Fruit fly (Drosophila melanogaster) whole organism, wandering third instar larva: ENCODE measurements around the gene dos.

Experiments used
- Abd-B ChIP-seq: fragments of >200 bp; optimal IDR thresholded peaks from 2 replicates; lab custom pipeline; 2017; ENCODE audit warnings: missing biosample characterization, missing genetic modification characterization
- CG32264 ChIP-seq: fragments of 200-800 bp; sonication (Bioruptor generic); optimal IDR thresholded peaks from 2 replicates; lab custom pipeline; 2016; ENCODE audit warnings: missing biosample characterization, missing genetic modification characterization
- CG9705 ChIP-seq: fragments of 200-800 bp; sonication (Bioruptor generic); optimal IDR thresholded peaks from 2 replicates; lab custom pipeline; 2018; ENCODE audit warnings: missing biosample characterization, mild to moderate bottlenecking, missing genetic modification characterization
- CrebA ChIP-seq: fragments of 200-800 bp; sonication (Bioruptor generic); optimal IDR thresholded peaks from 2 replicates; lab custom pipeline; 2016; ENCODE audit warnings: missing biosample characterization, mild to moderate bottlenecking, missing genetic modification characterization, borderline replicate concordance
- Dfd ChIP-seq: fragments of >200 bp; optimal IDR thresholded peaks from 2 replicates; lab custom pipeline; 2017; ENCODE audit warnings: missing biosample characterization, missing genetic modification characterization
- GATAd ChIP-seq: sonication (Bioruptor generic); optimal IDR thresholded peaks from 2 replicates; lab custom pipeline; 2016; ENCODE audit warnings: missing biosample characterization, missing genetic modification characterization
- HLH106 ChIP-seq: fragments of 200-800 bp; optimal IDR thresholded peaks from 3 replicates; lab custom pipeline; 2019; ENCODE audit warnings: missing biosample characterization, mild to moderate bottlenecking, missing genetic modification characterization, moderate library complexity
- Hr78 ChIP-seq: fragments of >200 bp; optimal IDR thresholded peaks from 2 replicates; lab custom pipeline; 2017; ENCODE audit warnings: missing biosample characterization, missing genetic modification characterization
- Hr83 ChIP-seq: fragments of 200-300 bp; sonication (Bioruptor generic); optimal IDR thresholded peaks from 2 replicates; lab custom pipeline; 2016; ENCODE audit warnings: missing biosample characterization, mild to moderate bottlenecking, missing genetic modification characterization, moderate library complexity; ENCODE audit not compliant: poor library complexity, severe bottlenecking
- Mio ChIP-seq: sonication (Bioruptor generic); optimal IDR thresholded peaks from 2 replicates; lab custom pipeline; 2016; ENCODE audit warnings: missing biosample characterization, missing genetic modification characterization
- N ChIP-seq: fragments of >200 bp; optimal IDR thresholded peaks from 2 replicates; lab custom pipeline; 2018; ENCODE audit warnings: missing biosample characterization, missing external identifiers, missing genetic modification characterization
- OdsH ChIP-seq: fragments of 200-800 bp; sonication (Bioruptor generic); optimal IDR thresholded peaks from 2 replicates; lab custom pipeline; 2016; ENCODE audit warnings: missing biosample characterization, mild to moderate bottlenecking, missing genetic modification characterization
- Rel ChIP-seq, 2 experiments: fragments of 200-800 bp; sonication (Bioruptor generic) in 1 of 2; optimal IDR thresholded peaks; 2 replicates in 1 of 2; 3 replicates in 1 of 2; lab custom pipeline; 2016 to 2019; ENCODE audit warnings: mild to moderate bottlenecking in 2 of 2, missing biosample characterization in 2 of 2, missing genetic modification characterization in 2 of 2, moderate library complexity in 1 of 2
- Sp1 ChIP-seq: fragments of 200-800 bp; sonication (Bioruptor generic); optimal IDR thresholded peaks from 3 replicates; lab custom pipeline; 2019; ENCODE audit warnings: missing biosample characterization, mild to moderate bottlenecking, missing genetic modification characterization, moderate library complexity
- Vsx2 ChIP-seq: fragments of 200-300, 225-300 bp; sonication (Bioruptor generic); optimal IDR thresholded peaks from 2 replicates; lab custom pipeline; 2018; ENCODE audit warnings: missing biosample characterization, missing genetic modification characterization; ENCODE audit not compliant: partially characterized antibody
- brk ChIP-seq: fragments of 200-800 bp; sonication (Bioruptor generic); optimal IDR thresholded peaks from 2 replicates; lab custom pipeline; 2016; ENCODE audit warnings: missing biosample characterization, mild to moderate bottlenecking, missing genetic modification characterization
- dl ChIP-seq, 2 experiments: fragments of 175-275, 200-275 bp in 1 of 2; fragments of 200-275 bp in 1 of 2; sonication (Bioruptor generic); optimal IDR thresholded peaks; lab custom pipeline; 2018; ENCODE audit warnings: mild to moderate bottlenecking in 2 of 2, missing biosample characterization in 2 of 2, missing genetic modification characterization in 2 of 2, moderate library complexity in 2 of 2; ENCODE audit not compliant: partially characterized antibody in 2 of 2, insufficient read depth in 1 of 2
- dmrt93B ChIP-seq: fragments of 200-800 bp; sonication (Bioruptor generic); optimal IDR thresholded peaks from 2 replicates; lab custom pipeline; 2018; ENCODE audit warnings: missing biosample characterization, mild to moderate bottlenecking, missing genetic modification characterization
- dsf ChIP-seq: sonication (Bioruptor generic); optimal IDR thresholded peaks from 2 replicates; lab custom pipeline; 2016; ENCODE audit warnings: missing biosample characterization, missing genetic modification characterization, borderline replicate concordance
- foxo ChIP-seq, 2 experiments: fragments of 200-800 bp; sonication (Bioruptor generic); optimal IDR thresholded peaks; 2 replicates in 1 of 2; 3 replicates in 1 of 2; lab custom pipeline; 2016 to 2017; ENCODE audit warnings: missing biosample characterization in 2 of 2, missing genetic modification characterization in 2 of 2
- fru ChIP-seq: fragments of 200-800 bp; sonication (Bioruptor generic); optimal IDR thresholded peaks from 3 replicates; lab custom pipeline; 2016; ENCODE audit warnings: missing biosample characterization, mild to moderate bottlenecking, missing genetic modification characterization
- jim ChIP-seq: fragments of 175-275, 200-325 bp; sonication (Bioruptor generic); optimal IDR thresholded peaks from 2 replicates; lab custom pipeline; 2016; ENCODE audit warnings: missing biosample characterization, mild to moderate bottlenecking, missing genetic modification characterization
- lola ChIP-seq: fragments of >200 bp; optimal IDR thresholded peaks from 2 replicates; lab custom pipeline; 2017; ENCODE audit warnings: missing biosample characterization, missing genetic modification characterization
- pan ChIP-seq: fragments of >200 bp; optimal IDR thresholded peaks from 2 replicates; lab custom pipeline; 2017
- psq ChIP-seq: fragments of 200-800 bp; sonication (Bioruptor generic); optimal IDR thresholded peaks from 3 replicates; lab custom pipeline; 2017; ENCODE audit warnings: missing biosample characterization, mild to moderate bottlenecking, missing genetic modification characterization, moderate library complexity
- sage ChIP-seq: fragments of 200-800 bp; sonication (Bioruptor generic); optimal IDR thresholded peaks from 2 replicates; lab custom pipeline; 2016; ENCODE audit warnings: missing biosample characterization, mild to moderate bottlenecking, missing genetic modification characterization
- sv ChIP-seq: fragments of 200-800 bp; sonication (Bioruptor generic); optimal IDR thresholded peaks from 3 replicates; lab custom pipeline; 2016; ENCODE audit warnings: missing biosample characterization, missing genetic modification characterization
- tai ChIP-seq: sonication (Bioruptor generic); optimal IDR thresholded peaks from 2 replicates; lab custom pipeline; 2016; ENCODE audit warnings: missing biosample characterization, missing genetic modification characterization
- woc ChIP-seq: sonication (Bioruptor generic); optimal IDR thresholded peaks from 2 replicates; lab custom pipeline; 2016; ENCODE audit warnings: missing biosample characterization, mild to moderate bottlenecking, missing genetic modification characterization

The dos gene

DNA sequence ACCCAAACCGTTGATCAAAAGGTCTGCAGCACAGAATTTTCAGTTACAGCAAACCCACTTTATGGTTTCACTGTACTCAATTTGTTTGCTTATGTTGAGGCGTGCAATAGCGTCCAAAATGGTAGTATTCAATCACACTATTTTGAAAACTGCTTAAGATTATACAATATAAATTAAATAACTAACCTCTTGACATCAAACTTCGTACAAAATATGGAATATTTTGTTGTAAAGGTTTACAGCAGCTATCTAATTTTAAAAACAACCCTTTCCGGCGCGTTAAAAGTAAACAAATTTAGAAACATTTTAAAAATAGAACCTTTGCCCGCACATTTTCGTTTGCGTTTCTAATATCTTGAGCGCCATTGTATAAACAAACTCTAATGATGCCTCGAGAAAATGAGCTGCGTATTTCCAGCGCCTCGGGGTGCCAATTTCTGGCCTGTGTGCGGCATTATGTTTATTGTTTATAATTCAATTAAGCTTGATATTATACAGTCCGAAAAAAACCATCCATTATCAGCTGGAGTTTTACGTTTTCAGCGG lies 1.6 kb downstream of the dos start:
- TF ChIP-seq sv (GFP tag; lab: Kevin White, UChicago) (peak; percentile 28), Sp1 (no peak)
- TF ChIP-seq, all 38 proteins: peak for 1

DNA sequence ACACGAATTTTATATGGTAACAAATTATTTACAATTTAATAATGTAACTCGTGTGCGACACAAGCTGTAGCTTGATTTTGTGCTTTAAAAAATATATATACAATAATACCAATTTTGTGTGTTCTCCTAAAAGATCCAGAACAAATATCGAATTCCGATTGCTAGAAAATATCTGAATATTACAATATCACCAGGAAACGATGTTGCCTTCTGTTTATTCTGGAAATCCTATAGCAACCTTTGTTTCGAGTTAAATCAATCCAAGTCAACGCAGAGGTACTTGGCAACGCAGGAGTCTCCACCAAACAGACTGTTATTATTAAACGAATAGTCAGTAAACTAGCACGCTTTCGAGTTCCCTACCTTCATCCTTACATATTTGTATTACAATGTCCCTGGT lies 6.3 kb downstream of the dos start, which contains the start of gene CG16984:
CG16984 (plus strand) TSS at position 301 of the 400 bp plus-strand sequence.
- TF ChIP-seq woc (GFP tag; lab: Kevin White, UChicago) (no peak), dl (GFP tag; optimal IDR thresholded peaks at IDR 0.05; lab: Kevin White, UChicago; ENCODE audit: insufficient read depth in 1 of 2, partially characterized antibody in 2 of 2) (no peak)

DNA sequence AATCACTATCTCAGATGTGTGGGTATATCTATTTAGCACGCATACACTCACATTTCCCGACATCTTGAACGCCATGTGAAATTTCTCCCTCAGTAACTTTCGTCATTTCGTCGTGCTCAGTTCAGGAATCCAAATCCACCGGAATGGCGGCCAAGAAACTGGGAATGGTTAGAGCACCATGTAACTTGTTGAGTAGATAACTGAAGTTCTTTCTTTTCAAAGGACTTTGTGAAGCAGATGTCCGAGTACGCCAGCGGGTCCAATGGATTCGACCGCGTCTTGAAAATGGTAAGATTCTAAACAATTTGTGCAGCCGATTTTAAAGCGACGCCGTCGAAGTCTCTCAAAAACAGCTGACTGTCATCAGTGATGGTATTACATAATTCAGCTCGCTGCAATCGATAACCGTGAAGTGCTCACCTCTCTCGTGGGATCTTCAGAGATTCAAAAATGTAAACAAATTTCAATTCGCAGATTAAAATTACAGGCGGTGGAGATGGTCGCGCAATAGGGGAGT lies 10.1 kb downstream of the dos start, which contains the start of the genes CG16985 and CG12182:
CG16985 (plus strand) TSS at position 84 of the 517 bp plus-strand sequence.
CG12182 (minus strand) TSS at position 366 of the 517 bp plus-strand sequence.
- TF ChIP-seq Vsx2 (GFP tag; lab: Kevin White, UChicago): no peak
- TF ChIP-seq Dfd (GFP tag; lab: Kevin White, UChicago): no peak
- TF ChIP-seq Sp1: no peak
- peak; percentile 55 for TF ChIP-seq psq (GFP tag; lab: Kevin White, UChicago)
- TF ChIP-seq GATAd (GFP tag; lab: Kevin White, UChicago): peak; percentile 4
- TF ChIP-seq OdsH (GFP tag; lab: Kevin White, UChicago): peak; percentile 5
- no peak for TF ChIP-seq Hr78 (GFP tag; lab: Kevin White, UChicago)
- no peak for TF ChIP-seq CrebA
- TF ChIP-seq Rel (GFP tag; optimal IDR thresholded peaks at IDR 0.05; lab: Kevin White, UChicago): no peak
- peak; percentile 38 for TF ChIP-seq Rel (tag; optimal IDR thresholded peaks at IDR 0.05; lab: Kevin White, UChicago)
- TF ChIP-seq HLH106: no peak
- TF ChIP-seq foxo (GFP tag; optimal IDR thresholded peaks at IDR 0.05; lab: Kevin White, UChicago): peak in 1 of 2 experiments; percentile 9
- no peak for TF ChIP-seq sage (GFP tag; lab: Kevin White, UChicago)
- peak; percentile 46 for TF ChIP-seq Hr83 (GFP tag; lab: Kevin White, UChicago)

DNA sequence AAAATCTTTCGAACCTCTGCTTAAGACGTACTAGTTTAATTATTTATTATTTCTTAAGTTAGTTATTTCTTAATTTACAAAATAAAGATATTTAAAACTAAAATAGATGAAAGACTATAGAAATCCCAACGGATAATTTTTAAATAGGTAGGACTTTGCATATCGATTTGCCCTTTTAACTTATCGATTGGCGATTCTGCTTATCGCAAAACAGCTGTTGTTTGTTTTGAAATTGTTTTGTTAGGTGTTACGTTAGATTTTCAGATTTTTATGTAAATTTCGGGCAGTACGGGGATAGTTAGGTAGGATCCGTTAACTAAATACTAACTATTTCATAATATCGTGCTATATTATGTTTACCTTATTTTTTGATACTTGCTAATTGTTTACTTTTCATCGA lies 10.9 kb downstream of the dos start, which contains the start of gene CG16986:
CG16986 (plus strand) TSS at position 188 of the 400 bp plus-strand sequence.
- TF ChIP-seq Abd-B: no peak
- no peak for TF ChIP-seq tai (GFP tag; lab: Kevin White, UChicago)
- TF ChIP-seq CG9705 (GFP tag; lab: Kevin White, UChicago): no peak
- no peak for TF ChIP-seq OdsH (GFP tag; lab: Kevin White, UChicago)
- TF ChIP-seq woc (GFP tag; lab: Kevin White, UChicago): no peak
- no peak for TF ChIP-seq jim
- no peak for TF ChIP-seq lola (GFP tag; lab: Kevin White, UChicago)
- no peak for TF ChIP-seq Rel (GFP tag; optimal IDR thresholded peaks at IDR 0.05; lab: Kevin White, UChicago)
- TF ChIP-seq Rel (tag; optimal IDR thresholded peaks at IDR 0.05; lab: Kevin White, UChicago): no peak
- no peak for TF ChIP-seq Mio (GFP tag; lab: Kevin White, UChicago)
- no peak for TF ChIP-seq dsf (GFP tag; lab: Kevin White, UChicago)
- no peak for TF ChIP-seq foxo (GFP tag; optimal IDR thresholded peaks at IDR 0.05; lab: Kevin White, UChicago)
- no peak for TF ChIP-seq sage (GFP tag; lab: Kevin White, UChicago)
- TF ChIP-seq HLH106: no peak
- no peak for TF ChIP-seq pan (lab: Kevin White, UChicago)
- no peak for TF ChIP-seq N (GFP tag; lab: Kevin White, UChicago)
- no peak for TF ChIP-seq Vsx2 (GFP tag; lab: Kevin White, UChicago)
- TF ChIP-seq brk (GFP tag; lab: Kevin White, UChicago): no peak
- TF ChIP-seq psq (GFP tag; lab: Kevin White, UChicago): no peak
- TF ChIP-seq Dfd (GFP tag; lab: Kevin White, UChicago): no peak

DNA sequence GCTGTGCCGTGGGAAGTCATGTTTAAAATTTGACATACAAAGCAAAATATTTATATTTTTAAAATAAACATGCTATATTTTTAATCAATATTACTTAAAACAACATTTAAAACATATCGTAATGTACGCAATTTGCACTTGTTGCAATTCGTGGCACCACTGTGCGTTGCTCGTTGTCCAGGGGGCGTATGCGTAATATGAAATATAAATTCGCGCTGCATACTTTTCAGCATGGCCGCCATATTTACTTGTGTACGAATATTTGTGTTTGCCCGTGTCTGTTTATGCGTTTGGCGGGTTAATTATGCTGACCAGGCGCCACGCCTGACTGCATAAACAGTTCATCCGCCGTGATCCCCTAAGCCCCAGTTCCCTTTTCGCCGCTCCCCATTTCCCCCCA lies 19.6 kb downstream of the dos start:
- TF ChIP-seq CG32264 (GFP tag; lab: Kevin White, UChicago) (no peak), dsf (GFP tag; lab: Kevin White, UChicago) (no peak), CrebA (no peak), CG9705 (GFP tag; lab: Kevin White, UChicago) (no peak), fru (GFP tag; lab: Kevin White, UChicago) (no peak), HLH106 (no peak), Abd-B (no peak), pan (lab: Kevin White, UChicago) (no peak), dmrt93B (GFP tag; lab: Kevin White, UChicago) (no peak), lola (GFP tag; lab: Kevin White, UChicago) (no peak), brk (GFP tag; lab: Kevin White, UChicago) (no peak), Rel (GFP tag; optimal IDR thresholded peaks at IDR 0.05; lab: Kevin White, UChicago) (no peak), Rel (tag; optimal IDR thresholded peaks at IDR 0.05; lab: Kevin White, UChicago) (no peak), sv (GFP tag; lab: Kevin White, UChicago) (no peak), Hr78 (GFP tag; lab: Kevin White, UChicago) (no peak)
